Worm (Caenorhabditis elegans) whole organism, L4 larva: Measurements from ENCODE around the gene srh-28.

ENCODE experiments used
- T20F7.1 ChIP-seq: fragments of 200-800 bp; sonication (Bioruptor generic); optimal IDR thresholded peaks from 2 replicates; lab custom pipeline; 2018; ENCODE audit warnings: mild to moderate bottlenecking, missing genetic modification characterization, missing compliant biosample characterization
- ama-1 ChIP-seq: fragments of 150-350 bp; optimal IDR thresholded peaks from 2 replicates; lab custom pipeline; 2014; ENCODE audit warnings: inconsistent platforms, mixed read lengths
- duxl-1 ChIP-seq: sonication (generic microtip); optimal IDR thresholded peaks from 2 replicates; lab custom pipeline; 2016; ENCODE audit warnings: mild to moderate bottlenecking, missing genetic modification characterization, moderate library complexity, missing compliant biosample characterization; ENCODE audit not compliant: poor library complexity
- gei-8 ChIP-seq: fragments of 200-800 bp; sonication (Bioruptor generic); optimal IDR thresholded peaks from 2 replicates; lab custom pipeline; 2018; ENCODE audit warnings: mild to moderate bottlenecking, missing genetic modification characterization, missing compliant biosample characterization
- hlh-11 ChIP-seq: fragments of 200-800 bp; sonication (Bioruptor generic); optimal IDR thresholded peaks from 2 replicates; lab custom pipeline; 2018; ENCODE audit warnings: mild to moderate bottlenecking, missing genetic modification characterization, missing compliant biosample characterization
- mdt-29 ChIP-seq: fragments of 200-800 bp; sonication (Bioruptor generic); IDR thresholded peaks from 2 replicates; pipeline ENCODE4 v1.3.6; 2022; ENCODE audit warnings: missing genetic modification reagents, missing genetic modification characterization, missing compliant biosample characterization
- mep-1 ChIP-seq: fragments of 150-350 bp; sonication (generic microtip); optimal IDR thresholded peaks from 3 replicates; lab custom pipeline; 2014; ENCODE audit warnings: missing biosample characterization, missing genetic modification characterization
- saeg-2 ChIP-seq: fragments of 200-800 bp; sonication (Bioruptor generic); IDR thresholded peaks from 2 replicates; pipeline ENCODE4 v1.3.6; 2022; ENCODE audit warnings: missing genetic modification reagents, missing genetic modification characterization, missing compliant biosample characterization
- snpc-1.2 ChIP-seq: fragments of 200-800 bp; sonication (Bioruptor generic); IDR thresholded peaks from 2 replicates; pipeline ENCODE4 v1.3.6; 2022; ENCODE audit warnings: missing genetic modification reagents, missing genetic modification characterization, missing compliant biosample characterization

srh-28 gene

DNA sequence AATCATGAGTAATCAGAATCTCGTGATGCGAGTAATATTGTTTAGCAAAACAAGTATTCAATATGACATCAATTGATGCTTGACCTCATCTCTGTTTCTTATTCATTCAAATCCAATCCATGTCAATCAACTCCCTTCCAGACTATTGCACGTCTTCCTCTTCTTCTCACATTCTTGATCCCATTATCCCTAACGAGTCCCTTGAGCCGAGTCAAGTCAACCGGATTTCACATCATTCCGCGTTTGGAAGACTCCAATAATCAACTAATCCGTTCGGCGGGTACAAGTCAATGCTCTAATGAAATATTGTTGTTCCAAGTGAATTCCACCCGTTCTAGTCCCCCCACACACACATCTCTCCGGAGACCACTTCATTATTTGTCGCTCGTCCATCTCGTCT is 49.3 kb downstream of the srh-28 start:
- no peak for TF ChIP-seq saeg-2 (GFP tag; lab: Robert Waterston, UW)
- TF ChIP-seq mep-1 (tag; lab: Kevin White, UChicago), result no peak
- TF ChIP-seq duxl-1 (tag; lab: Kevin White, UChicago), result no peak
- TF ChIP-seq ama-1 (lab: Kevin White, UChicago), result no peak
- TF ChIP-seq gei-8 (GFP tag; lab: Kevin White, UChicago), result no peak
- no peak for TF ChIP-seq hlh-11
- no peak for TF ChIP-seq snpc-1.2
- no peak for TF ChIP-seq mdt-29 (GFP tag; lab: Robert Waterston, UW)
- TF ChIP-seq T20F7.1, result no peak
